Fruit fly (Drosophila melanogaster) whole organism, embryonic: ENCODE measurements around the gene obst-J.

Source experiments
- Atf-2 ChIP-seq: fragments of 200-800 bp; sonication (Bioruptor generic); optimal IDR thresholded peaks from 2 replicates; lab custom pipeline; 2016; ENCODE audit warnings: missing biosample characterization, missing genetic modification characterization
- C15 ChIP-seq: fragments of 200-800 bp; sonication (Bioruptor generic); IDR thresholded peaks from 3 replicates; pipeline ENCODE4 v1.3.6; 2022; ENCODE audit warnings: missing biosample characterization, missing genetic modification characterization
- CG10209 ChIP-seq: fragments of 200-800 bp; sonication (Bioruptor generic); optimal IDR thresholded peaks from 3 replicates; lab custom pipeline; 2017; ENCODE audit warnings: missing biosample characterization, mild to moderate bottlenecking, missing genetic modification characterization, missing genetic modification reagents
- CG10979 ChIP-seq: fragments of 200-800 bp; sonication (Bioruptor generic); optimal IDR thresholded peaks from 2 replicates; lab custom pipeline; 2018; ENCODE audit warnings: missing biosample characterization, mild to moderate bottlenecking, missing genetic modification characterization, moderate library complexity
- CG12104 ChIP-seq: fragments of 200-800 bp; sonication (Bioruptor generic); optimal IDR thresholded peaks from 3 replicates; lab custom pipeline; 2016; ENCODE audit warnings: missing biosample characterization, missing genetic modification characterization
- CG12942 ChIP-seq: fragments of 200-800 bp; sonication (Bioruptor generic); optimal IDR thresholded peaks from 3 replicates; lab custom pipeline; 2016; ENCODE audit warnings: missing biosample characterization, missing genetic modification characterization
- CG13624 ChIP-seq: fragments of 200-800 bp; sonication (Bioruptor generic); optimal IDR thresholded peaks from 2 replicates; lab custom pipeline; 2016; ENCODE audit warnings: missing biosample characterization, missing genetic modification characterization
- CG14667 ChIP-seq: fragments of 200-800 bp; sonication (Bioruptor generic); IDR thresholded peaks from 2 replicates; pipeline ENCODE4 v1.3.6; 2022; ENCODE audit warnings: missing biosample characterization, missing genetic modification characterization
- CG14710 ChIP-seq: fragments of 200-800 bp; sonication (Bioruptor generic); optimal IDR thresholded peaks from 3 replicates; lab custom pipeline; 2019; ENCODE audit warnings: missing biosample characterization, mild to moderate bottlenecking, missing genetic modification characterization, moderate library complexity
- CG14860 ChIP-seq: fragments of 200-800 bp; sonication (Bioruptor generic); IDR thresholded peaks from 3 replicates; pipeline ENCODE4 v1.3.6; 2022; ENCODE audit warnings: missing biosample characterization, missing genetic modification characterization; ENCODE audit not compliant: partially characterized antibody
- CG15479 ChIP-seq: fragments of 200-800 bp; sonication (Bioruptor generic); optimal IDR thresholded peaks from 3 replicates; lab custom pipeline; 2019; ENCODE audit warnings: missing biosample characterization, mild to moderate bottlenecking, missing genetic modification characterization, moderate library complexity
- CG1647 ChIP-seq: fragments of 200-800 bp; sonication (Bioruptor generic); optimal IDR thresholded peaks from 3 replicates; lab custom pipeline; 2016; ENCODE audit warnings: missing biosample characterization, missing genetic modification characterization
- CG16815 ChIP-seq: fragments of 200-800 bp; sonication (Bioruptor generic); optimal IDR thresholded peaks from 3 replicates; lab custom pipeline; 2017; ENCODE audit warnings: missing biosample characterization, mild to moderate bottlenecking, missing genetic modification characterization
- CG17829 ChIP-seq: fragments of 200-800 bp; optimal IDR thresholded peaks from 2 replicates; lab custom pipeline; 2019; ENCODE audit warnings: missing biosample characterization, mild to moderate bottlenecking, missing genetic modification characterization, moderate library complexity
- CG3065 ChIP-seq: fragments of 200-800 bp; sonication (Bioruptor generic); optimal IDR thresholded peaks from 2 replicates; lab custom pipeline; 2016; ENCODE audit warnings: missing biosample characterization, missing genetic modification characterization
- CG31365 ChIP-seq: fragments of 200-800 bp; sonication (Bioruptor generic); optimal IDR thresholded peaks from 2 replicates; lab custom pipeline; 2018; ENCODE audit warnings: missing biosample characterization, mild to moderate bottlenecking, missing genetic modification characterization
- CG32532 ChIP-seq: fragments of 200-800 bp; sonication (Bioruptor generic); IDR thresholded peaks from 2 replicates; pipeline ENCODE4 v1.3.6; 2022; ENCODE audit warnings: missing biosample characterization, missing genetic modification characterization
- CG32767 ChIP-seq: fragments of 200-800 bp; sonication (Bioruptor generic); IDR thresholded peaks from 2 replicates; pipeline ENCODE4 v1.3.6; 2022; ENCODE audit warnings: missing biosample characterization, missing genetic modification characterization
- CG33557 ChIP-seq: fragments of 200-800 bp; sonication (Bioruptor generic); optimal IDR thresholded peaks from 2 replicates; lab custom pipeline; 2019; ENCODE audit warnings: missing biosample characterization, mild to moderate bottlenecking, missing genetic modification characterization, moderate library complexity
- CG8089 ChIP-seq: fragments of 200-800 bp; sonication (Bioruptor generic); optimal IDR thresholded peaks from 3 replicates; lab custom pipeline; 2016; ENCODE audit warnings: missing biosample characterization, missing genetic modification characterization
- CG8290 ChIP-seq, 3 experiments: fragments of 200-800 bp; sonication (Bioruptor generic); optimal IDR thresholded peaks; 2 replicates each; lab custom pipeline; 2016 to 2019; ENCODE audit warnings: missing biosample characterization in 3 of 3, missing genetic modification characterization in 3 of 3, mild to moderate bottlenecking in 2 of 3, moderate library complexity in 1 of 3
- CG9876 ChIP-seq: fragments of 200-800 bp; sonication (Bioruptor generic); optimal IDR thresholded peaks from 2 replicates; lab custom pipeline; 2016; ENCODE audit warnings: missing biosample characterization, missing genetic modification characterization
- Dll ChIP-seq: fragments of 200-800 bp; sonication (Bioruptor generic); IDR thresholded peaks from 4 replicates; pipeline ENCODE4 v1.3.6; 2022; ENCODE audit warnings: missing biosample characterization, missing genetic modification characterization; ENCODE audit not compliant: partially characterized antibody
- Gug ChIP-seq: fragments of 200-800 bp; sonication (Bioruptor generic); IDR thresholded peaks from 4 replicates; pipeline ENCODE4 v1.3.6; 2022; ENCODE audit warnings: missing biosample characterization, missing genetic modification characterization
- Hsf ChIP-seq: fragments of 200-800 bp; sonication (Bioruptor generic); optimal IDR thresholded peaks from 3 replicates; lab custom pipeline; 2016; ENCODE audit warnings: missing biosample characterization, missing genetic modification characterization
- Oaz ChIP-seq: fragments of 200-800 bp; sonication (Bioruptor generic); IDR thresholded peaks from 2 replicates; pipeline ENCODE4 v1.3.6; 2022; ENCODE audit warnings: missing biosample characterization, missing genetic modification characterization
- Optix ChIP-seq: fragments of 200-800 bp; sonication (Bioruptor generic); IDR thresholded peaks from 3 replicates; pipeline ENCODE4 v1.3.6; 2022; ENCODE audit warnings: missing biosample characterization, missing genetic modification characterization
- Rfx ChIP-seq: fragments of 200-800 bp; sonication (Bioruptor generic); IDR thresholded peaks from 2 replicates; pipeline ENCODE4 v1.3.6; 2022; ENCODE audit warnings: missing biosample characterization, missing genetic modification characterization
- Side ChIP-seq: fragments of 200-800 bp; sonication (Bioruptor generic); optimal IDR thresholded peaks from 2 replicates; lab custom pipeline; 2016; ENCODE audit warnings: missing biosample characterization, missing genetic modification characterization
- Taf1 ChIP-seq: fragments of 200-800 bp; sonication (Bioruptor generic); IDR thresholded peaks from 2 replicates; pipeline ENCODE4 v1.3.6; 2022; ENCODE audit warnings: missing biosample characterization, missing genetic modification characterization
- Tbp ChIP-seq: fragments of >200 bp; optimal IDR thresholded peaks from 2 replicates; lab custom pipeline; 2018; ENCODE audit warnings: missing biosample characterization, missing genetic modification characterization
- ac ChIP-seq: fragments of 200-800 bp; sonication (Bioruptor generic); optimal IDR thresholded peaks from 3 replicates; lab custom pipeline; 2017; ENCODE audit warnings: missing biosample characterization, mild to moderate bottlenecking, missing genetic modification characterization
- danr ChIP-seq: fragments of 200-800 bp; sonication (Bioruptor generic); IDR thresholded peaks from 2 replicates; pipeline ENCODE4 v1.3.6; 2022; ENCODE audit warnings: missing biosample characterization, missing genetic modification characterization
- h ChIP-seq: fragments of >200 bp; optimal IDR thresholded peaks from 2 replicates; lab custom pipeline; 2017
- hkb ChIP-seq, 2 experiments: fragments of 200-800 bp in 1 of 2; fragments of >200 bp in 1 of 2; sonication (Bioruptor generic) in 1 of 2; IDR thresholded peaks in 1 of 2; optimal IDR thresholded peaks in 1 of 2; 2 replicates each; pipeline versions ENCODE4 v1.3.6 to Lab custom; 2017 to 2022; ENCODE audit warnings: missing biosample characterization in 1 of 2, missing genetic modification characterization in 1 of 2
- kah ChIP-seq: fragments of 200-800 bp; sonication (Bioruptor generic); optimal IDR thresholded peaks from 2 replicates; lab custom pipeline; 2018; ENCODE audit warnings: missing biosample characterization, mild to moderate bottlenecking, missing genetic modification characterization
- luna ChIP-seq: fragments of 200-800 bp; sonication (Bioruptor generic); optimal IDR thresholded peaks from 2 replicates; lab custom pipeline; 2016; ENCODE audit warnings: missing biosample characterization, missing genetic modification characterization
- mld ChIP-seq: fragments of 200-800 bp; sonication (Bioruptor generic); IDR thresholded peaks from 3 replicates; pipeline ENCODE4 v1.3.6; 2022; ENCODE audit warnings: missing biosample characterization, missing genetic modification characterization; ENCODE audit not compliant: partially characterized antibody
- nau ChIP-seq: fragments of 200-800 bp; sonication (Bioruptor generic); optimal IDR thresholded peaks from 3 replicates; lab custom pipeline; 2017; ENCODE audit warnings: missing biosample characterization, mild to moderate bottlenecking, missing genetic modification characterization, missing genetic modification reagents
- pb ChIP-seq: fragments of 200-800 bp; sonication (Bioruptor generic); optimal IDR thresholded peaks from 3 replicates; lab custom pipeline; 2016; ENCODE audit warnings: missing biosample characterization, missing genetic modification characterization
- phol ChIP-seq: fragments of 200-800 bp; sonication (Bioruptor generic); optimal IDR thresholded peaks from 3 replicates; lab custom pipeline; 2018; ENCODE audit warnings: missing biosample characterization, mild to moderate bottlenecking, missing genetic modification characterization, moderate library complexity
- pum ChIP-seq: fragments of 200-800 bp; sonication (Bioruptor generic); optimal IDR thresholded peaks from 2 replicates; lab custom pipeline; 2016; ENCODE audit warnings: missing biosample characterization, missing genetic modification characterization
- ranshi ChIP-seq: fragments of 200-800 bp; sonication (Bioruptor generic); IDR thresholded peaks from 2 replicates; pipeline ENCODE4 v1.3.6; 2022; ENCODE audit warnings: missing biosample characterization, missing genetic modification characterization
- run ChIP-seq: fragments of 200-800 bp; sonication (Bioruptor generic); optimal IDR thresholded peaks from 3 replicates; lab custom pipeline; 2018; ENCODE audit warnings: missing biosample characterization, mild to moderate bottlenecking, missing genetic modification characterization
- slp2 ChIP-seq: fragments of 200-800 bp; sonication (Bioruptor generic); optimal IDR thresholded peaks from 2 replicates; lab custom pipeline; 2016; ENCODE audit warnings: missing biosample characterization, missing genetic modification characterization
- ssp ChIP-seq: fragments of 200-800 bp; sonication (Bioruptor generic); IDR thresholded peaks from 2 replicates; pipeline ENCODE4 v1.3.6; 2022; ENCODE audit warnings: missing biosample characterization, missing genetic modification characterization
- tin ChIP-seq: fragments of 200-800 bp; sonication (Bioruptor generic); optimal IDR thresholded peaks from 3 replicates; lab custom pipeline; 2016; ENCODE audit warnings: missing biosample characterization, missing genetic modification characterization
- unpg ChIP-seq: fragments of 200-800 bp; sonication (Bioruptor generic); optimal IDR thresholded peaks from 3 replicates; lab custom pipeline; 2018; ENCODE audit warnings: missing biosample characterization, mild to moderate bottlenecking, missing genetic modification characterization, moderate library complexity
- vfl ChIP-seq: fragments of 200-800 bp; sonication (Bioruptor generic); optimal IDR thresholded peaks from 2 replicates; lab custom pipeline; 2016; ENCODE audit warnings: missing biosample characterization, missing genetic modification characterization
- z ChIP-seq: fragments of 200-800 bp; sonication (Bioruptor generic); IDR thresholded peaks from 3 replicates; pipeline ENCODE4 v1.3.6; 2022; ENCODE audit warnings: missing biosample characterization, missing genetic modification characterization
- zen2 ChIP-seq: fragments of 200-800 bp; sonication (Bioruptor generic); IDR thresholded peaks from 3 replicates; pipeline ENCODE4 v1.3.6; 2022; ENCODE audit warnings: missing biosample characterization, missing genetic modification characterization; ENCODE audit not compliant: partially characterized antibody
- zf30C ChIP-seq: fragments of 200-800 bp; sonication (Bioruptor generic); optimal IDR thresholded peaks from 3 replicates; lab custom pipeline; 2018; ENCODE audit warnings: missing biosample characterization, mild to moderate bottlenecking, missing genetic modification characterization

obst-J gene

DNA sequence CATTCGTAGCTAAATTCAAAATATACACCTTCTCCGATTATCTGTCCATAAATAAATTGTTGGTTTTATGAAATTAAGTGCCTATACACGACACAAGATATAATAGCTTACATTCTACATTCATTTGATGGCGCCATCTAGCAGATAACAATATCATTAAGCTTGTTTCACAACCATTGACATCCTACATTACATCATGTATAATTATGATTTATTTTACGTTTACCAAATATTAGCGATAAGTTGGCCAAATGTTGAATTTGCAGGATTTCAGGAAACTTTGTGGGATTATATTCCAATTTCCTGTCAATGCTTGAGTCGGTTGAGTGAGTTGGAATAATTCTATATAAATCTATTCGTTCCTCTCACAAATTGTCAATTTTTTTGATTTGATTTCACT is 34.2 kb downstream of the obst-J start (continued):
- TF ChIP-seq CG12942 (GFP tag; lab: Kevin White, UChicago) (peak; percentile 13), danr (no peak), CG33557 (GFP tag; lab: Kevin White, UChicago) (no peak), CG17829 (tag; lab: Kevin White, UChicago) (peak; percentile 3), slp2 (GFP tag; lab: Kevin White, UChicago) (no peak), Dll (GFP tag; lab: Robert Waterston, UW) (no peak), ssp (GFP tag; lab: Robert Waterston, UW) (no peak), CG10979 (tag; lab: Kevin White, UChicago) (no peak), pum (GFP tag; lab: Kevin White, UChicago) (no peak), Atf-2 (GFP tag; lab: Kevin White, UChicago) (no peak), ac (GFP tag; lab: Kevin White, UChicago) (no peak), CG8089 (GFP tag; lab: Kevin White, UChicago) (no peak), zen2 (GFP tag; lab: Robert Waterston, UW) (no peak), h (lab: Kevin White, UChicago) (no peak), mld (GFP tag; lab: Robert Waterston, UW) (no peak), CG9876 (GFP tag; lab: Kevin White, UChicago) (peak; percentile 38), CG31365 (tag; lab: Kevin White, UChicago) (no peak), CG3065 (no peak), z (GFP tag; lab: Robert Waterston, UW) (no peak), CG14710 (tag; lab: Kevin White, UChicago) (no peak), kah (GFP tag; lab: Kevin White, UChicago) (no peak), CG10209 (GFP tag; lab: Kevin White, UChicago) (no peak), phol (tag; lab: Kevin White, UChicago) (no peak), C15 (GFP tag; lab: Robert Waterston, UW) (no peak), Oaz (no peak), tin (GFP tag; lab: Kevin White, UChicago) (no peak), CG14667 (GFP tag; lab: Robert Waterston, UW) (no peak), Optix (no peak), vfl (GFP tag; lab: Kevin White, UChicago) (no peak), Rfx (GFP tag; lab: Robert Waterston, UW) (no peak; the same call in 1 of the 2 replicates), CG13624 (GFP tag; lab: Kevin White, UChicago) (no peak), unpg (no peak), ranshi (GFP tag; lab: Robert Waterston, UW) (no peak), Taf1 (no peak), Side (GFP tag; lab: Kevin White, UChicago) (no peak), pb (GFP tag; lab: Kevin White, UChicago) (no peak), CG32532 (GFP tag; lab: Robert Waterston, UW) (no peak), Gug (no peak), CG12104 (GFP tag; lab: Kevin White, UChicago) (no peak), CG32767 (GFP tag; lab: Robert Waterston, UW) (no peak), CG8290 (GFP tag; optimal IDR thresholded peaks at IDR 0.05; lab: Kevin White, UChicago) (no peak), CG8290 (tag; optimal IDR thresholded peaks at IDR 0.05; lab: Kevin White, UChicago) (peak in 1 of 2 experiments; percentile 56), CG1647 (GFP tag; lab: Kevin White, UChicago) (peak; percentile 19), run (tag; lab: Kevin White, UChicago) (no peak), Tbp (no peak), zf30C (GFP tag; lab: Kevin White, UChicago) (no peak), nau (GFP tag; lab: Kevin White, UChicago) (no peak), luna (GFP tag; lab: Kevin White, UChicago) (peak; percentile 48), hkb (optimal IDR thresholded peaks at IDR 0.05; lab: Kevin White, UChicago) (no peak), hkb (GFP tag; IDR thresholded peaks at IDR 0.05; lab: Robert Waterston, UW) (no peak), CG16815 (GFP tag; lab: Kevin White, UChicago) (no peak), CG14860 (GFP tag; lab: Robert Waterston, UW) (no peak; the same call in 2 of the 3 replicates), CG15479 (GFP tag; lab: Kevin White, UChicago) (no peak), Hsf (GFP tag; lab: Kevin White, UChicago) (peak; percentile 25)
